Fruit fly (Drosophila melanogaster): ENCODE results near the gene exex.

The exex gene

DNA sequence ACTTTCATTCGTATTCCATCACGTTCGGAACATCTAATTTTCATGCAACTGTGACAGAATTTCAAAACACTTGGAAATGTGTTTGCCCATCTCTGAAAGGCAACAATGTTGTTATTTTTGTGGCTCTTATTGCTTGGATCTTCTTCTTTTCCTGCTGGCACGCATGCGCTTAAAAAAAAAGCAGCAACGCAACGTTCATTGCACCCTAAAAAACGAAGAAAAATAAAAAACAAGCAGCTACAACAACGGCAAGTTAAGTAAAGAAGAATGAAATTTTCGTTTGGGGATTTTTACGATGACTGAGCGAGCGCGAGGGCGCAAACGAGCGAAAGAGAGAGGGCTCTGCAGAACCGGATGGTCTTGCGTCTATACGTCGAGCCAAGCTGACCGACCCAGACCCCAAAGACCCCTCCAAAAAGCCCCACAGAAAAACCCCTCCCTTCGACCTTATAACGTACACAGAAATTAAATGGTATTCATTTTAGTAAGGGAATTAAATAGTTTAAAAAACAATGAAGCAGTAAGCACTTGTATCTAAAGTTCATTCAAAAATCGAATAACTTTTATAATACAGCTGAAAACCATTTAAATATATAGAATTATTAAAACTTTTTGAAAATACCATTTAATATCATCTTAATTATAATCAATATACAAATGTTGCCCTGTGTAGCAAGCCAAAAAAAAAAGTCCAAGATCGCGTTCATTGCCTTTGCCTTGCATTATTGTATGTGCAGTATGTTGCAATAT, 45.8 kb downstream of the exex start (continued):
- no peak for TF ChIP-seq CG11294 (GFP tag; IDR thresholded peaks at IDR 0.05)
- no peak for TF ChIP-seq fkh (GFP tag; optimal IDR thresholded peaks at IDR 0.05)
- peak; percentile 95 for TF ChIP-seq CG6854 (GFP tag; optimal IDR thresholded peaks at IDR 0.05)
- TF ChIP-seq topi (GFP tag; optimal IDR thresholded peaks at IDR 0.05), result peak; percentile 56
- peak; percentile 46 for TF ChIP-seq Sox102F (GFP tag; optimal IDR thresholded peaks at IDR 0.05)
- TF ChIP-seq Sox14 (GFP tag; optimal IDR thresholded peaks at IDR 0.05), result no peak
- TF ChIP-seq CG8319 (GFP tag; optimal IDR thresholded peaks at IDR 0.05), result no peak
- no peak for TF ChIP-seq CG3919 (GFP tag; optimal IDR thresholded peaks at IDR 0.05)
- TF ChIP-seq dsx (GFP tag; optimal IDR thresholded peaks at IDR 0.05; ENCODE audit: poor library complexity, severe bottlenecking), result peak; percentile 98
- peak; percentile 95 to 97 for TF ChIP-seq ss (GFP tag; optimal IDR thresholded peaks at IDR 0.05)
- no peak for TF ChIP-seq CG8119 (GFP tag; IDR thresholded peaks at IDR 0.05)
- peak; percentile 88 for TF ChIP-seq CG6808 (GFP tag; optimal IDR thresholded peaks at IDR 0.05)
- TF ChIP-seq CG3032 (tag; optimal IDR thresholded peaks at IDR 0.05), result peak; percentile 50
- peak; percentile 63 for TF ChIP-seq vri (GFP tag; optimal IDR thresholded peaks at IDR 0.05)
- no peak for TF ChIP-seq CG15336 (GFP tag; IDR thresholded peaks at IDR 0.05)
- TF ChIP-seq Eip75B (GFP tag; optimal IDR thresholded peaks at IDR 0.05), result peak; percentile 41
- TF ChIP-seq Lpt (GFP tag; optimal IDR thresholded peaks at IDR 0.05), result peak; percentile 31

DNA sequence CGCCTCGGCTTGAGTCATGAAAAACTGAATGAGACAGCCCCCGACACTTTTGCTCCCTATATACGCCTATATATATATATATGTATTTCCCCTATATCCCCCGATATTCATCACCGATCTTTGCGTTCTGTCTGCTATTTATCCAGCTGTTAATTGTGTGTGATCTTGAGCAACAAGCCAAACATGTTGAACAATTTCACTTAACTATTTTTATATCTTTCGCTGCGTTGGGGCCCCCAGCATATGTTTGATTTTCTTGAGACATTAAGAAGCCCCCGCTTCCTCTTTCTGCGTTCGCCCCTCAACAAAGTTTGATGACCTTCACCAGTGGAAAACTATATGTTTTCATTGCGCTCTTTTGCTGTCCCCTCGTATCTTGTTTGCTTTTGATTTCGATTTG, 48.4 kb downstream of the exex start:
- TF ChIP-seq fkh (GFP tag; optimal IDR thresholded peaks at IDR 0.05) (peak; percentile 83), Sox102F (GFP tag; optimal IDR thresholded peaks at IDR 0.05) (no peak)

DNA sequence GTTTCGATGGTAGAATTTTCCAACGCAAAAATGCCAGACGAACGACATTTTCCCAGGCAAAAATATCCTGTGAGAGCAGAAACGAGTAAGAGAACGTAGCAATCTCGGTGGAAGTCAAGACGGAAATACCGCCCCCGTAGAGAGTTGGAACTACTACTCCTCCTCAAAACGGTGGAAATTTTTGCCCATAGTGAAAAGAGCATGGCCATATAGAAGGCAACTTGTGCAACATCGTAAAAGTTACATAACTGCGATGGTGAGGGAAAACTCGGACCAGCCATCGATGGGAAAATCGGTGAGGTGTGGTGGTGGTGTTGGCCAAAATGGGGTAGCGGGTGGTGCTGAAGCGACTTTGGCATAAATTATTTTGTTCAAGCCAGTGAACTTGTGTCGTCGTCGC, 51.9 kb downstream of the exex start:
- TF ChIP-seq esn (GFP tag; optimal IDR thresholded peaks at IDR 0.05) (no peak), fd85E (GFP tag; optimal IDR thresholded peaks at IDR 0.05) (no peak), CG3919 (GFP tag; optimal IDR thresholded peaks at IDR 0.05) (no peak)
